Fruit fly (Drosophila melanogaster): Measurements from ENCODE around the gene Rcd-1r.

DNA sequence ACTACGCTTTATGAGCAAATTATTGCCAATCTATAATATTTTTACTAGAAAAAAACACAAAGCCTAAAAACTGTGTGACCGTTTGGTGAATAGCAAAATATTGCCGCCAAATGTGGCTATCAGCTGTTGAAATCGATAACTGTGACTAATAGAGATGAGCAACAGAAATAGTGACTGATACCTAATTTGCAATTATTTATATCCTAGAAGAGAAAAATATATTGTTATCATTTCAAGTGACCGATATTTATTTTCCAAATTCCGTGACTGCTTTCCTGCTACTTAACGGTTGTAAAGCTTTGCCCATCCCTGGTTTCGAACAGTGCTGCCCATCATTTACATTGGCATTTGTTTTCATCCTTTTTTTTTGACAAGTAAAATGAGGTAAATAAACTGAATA, 16.6 kb downstream of the Rcd-1r start, which contains the start of the genes alien and CG18661:
- TF ChIP-seq pan (optimal IDR thresholded peaks at IDR 0.05) (no peak), psq (optimal IDR thresholded peaks at IDR 0.05) (no peak)

All from whole organism.